Worm (Caenorhabditis elegans) whole organism, L2 larva: Measurements from ENCODE around the gene ssq-4.

ENCODE experiments used
- ZK546.5 ChIP-seq: sonication (generic microtip); optimal IDR thresholded peaks from 2 replicates; lab custom pipeline; 2017; ENCODE audit warnings: missing biosample characterization, missing genetic modification characterization
- alr-1 ChIP-seq: fragments of 150-350 bp; optimal IDR thresholded peaks from 2 replicates; lab custom pipeline; 2014; ENCODE audit warnings: missing biosample characterization, missing genetic modification characterization
- ama-1 ChIP-seq: fragments of 150-350 bp; optimal IDR thresholded peaks from 2 replicates; lab custom pipeline; 2018; ENCODE audit warnings: inconsistent platforms
- elt-3 ChIP-seq: sonication (generic microtip); optimal IDR thresholded peaks from 2 replicates; lab custom pipeline; 2017; ENCODE audit warnings: missing biosample characterization, missing genetic modification characterization
- lsy-2 ChIP-seq, 2 experiments: fragments of 150-350 bp in 1 of 2; sonication (generic microtip) in 1 of 2; optimal IDR thresholded peaks; 2 replicates each; lab custom pipeline; 2014 to 2017; ENCODE audit warnings: missing biosample characterization in 2 of 2, missing genetic modification characterization in 2 of 2
- nhr-25 ChIP-seq: fragments of 150-350 bp; sonication (generic microtip); optimal IDR thresholded peaks from 3 replicates; lab custom pipeline; 2014; ENCODE audit warnings: missing biosample characterization, missing genetic modification characterization
- unc-62 ChIP-seq: fragments of 150-350 bp; optimal IDR thresholded peaks from 2 replicates; lab custom pipeline; 2014; ENCODE audit warnings: missing biosample characterization, missing genetic modification reagents, missing genetic modification characterization

ce11 chrIV:5012241-5012640 lies 4.0 kb upstream of the ssq-4 start, which contains the start of gene srm-1:
- TF ChIP-seq lsy-2 (tag; optimal IDR thresholded peaks at IDR 0.05; lab: Kevin White, UChicago) = no peak
- TF ChIP-seq ama-1 (lab: Kevin White, UChicago) = no peak
- TF ChIP-seq nhr-25 (tag; lab: Kevin White, UChicago) = no peak
- TF ChIP-seq elt-3 = no peak
- TF ChIP-seq unc-62 (GFP tag; lab: Kevin White, UChicago) = no peak
- no peak for TF ChIP-seq alr-1 (tag; lab: Kevin White, UChicago)
- TF ChIP-seq ZK546.5 (tag; lab: Kevin White, UChicago) = no peak
